Worm (Caenorhabditis elegans): ENCODE results near the gene F47E1.20.

- TF ChIP-seq dpl-1 (GFP tag; optimal IDR thresholded peaks at IDR 0.05) = no peak
- no peak for TF ChIP-seq vab-15 (tag; optimal IDR thresholded peaks at IDR 0.05)
- no peak for TF ChIP-seq blmp-1 (tag; optimal IDR thresholded peaks at IDR 0.05)
- TF ChIP-seq lir-3 (tag; optimal IDR thresholded peaks at IDR 0.05; ENCODE audit: poor library complexity) = no peak
- TF ChIP-seq lin-15B (tag; optimal IDR thresholded peaks at IDR 0.05) = no peak
- no peak for TF ChIP-seq mdl-1 (tag; optimal IDR thresholded peaks at IDR 0.05)
- no peak for TF ChIP-seq lin-13 (GFP tag; optimal IDR thresholded peaks at IDR 0.05)
- no peak for TF ChIP-seq lsy-2 (tag; optimal IDR thresholded peaks at IDR 0.05)
- no peak for TF ChIP-seq nhr-76 (tag; optimal IDR thresholded peaks at IDR 0.05)
- no peak for TF ChIP-seq ztf-4 (tag; optimal IDR thresholded peaks at IDR 0.05)
- TF ChIP-seq nhr-12 (tag; optimal IDR thresholded peaks at IDR 0.05) = no peak
- no peak for TF ChIP-seq pqm-1 (tag; optimal IDR thresholded peaks at IDR 0.05)
- TF ChIP-seq rnt-1 (tag; optimal IDR thresholded peaks at IDR 0.05) = no peak
Measured at ce11 chrX:9035142-9035541, 13.6 kb upstream of the F47E1.20 start.

All from whole organism, L1 larva.